Worm (Caenorhabditis elegans): ENCODE data around the gene nekl-3.

nekl-3 gene

DNA sequence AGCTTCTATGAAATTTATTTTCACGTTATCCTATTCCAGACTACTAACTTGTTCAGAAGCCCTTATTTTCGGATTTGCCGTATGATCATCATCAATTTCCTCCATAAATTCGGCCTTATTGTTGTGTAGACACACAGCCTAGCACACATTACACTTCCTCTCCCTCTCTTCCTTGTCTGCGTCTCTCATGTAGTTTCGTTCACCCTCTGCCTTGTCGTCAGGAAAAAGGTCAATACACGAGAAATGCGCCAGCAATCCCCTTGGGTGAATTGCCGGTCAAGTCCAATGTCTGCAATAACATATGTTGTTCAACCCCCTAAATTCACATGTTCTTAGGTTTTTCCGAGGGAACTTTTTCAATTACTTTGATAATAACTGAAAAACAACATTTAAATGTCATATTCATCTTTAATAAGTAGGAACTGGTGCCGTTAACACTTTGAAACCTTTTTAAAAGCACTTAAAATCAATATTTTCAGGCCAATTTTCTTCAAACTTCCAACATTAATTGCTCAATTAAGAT lies 2.6 kb upstream of the nekl-3 start, which contains the start of gene F17E5.2 (continued):
- TF ChIP-seq let-526 (GFP tag; IDR thresholded peaks at IDR 0.05) (peak; percentile 47; the same call in 1 of the 2 replicates), attf-5 (GFP tag; optimal IDR thresholded peaks at IDR 0.05) (peak; percentile 86), ztf-26 (tag; optimal IDR thresholded peaks at IDR 0.05) (peak; percentile 77), ztf-22 (GFP tag; optimal IDR thresholded peaks at IDR 0.05) (peak; percentile 62), tbp1 (GFP tag; optimal IDR thresholded peaks at IDR 0.05) (peak; percentile 64), egl-44 (GFP tag; IDR thresholded peaks at IDR 0.05) (peak; percentile 63; the same call in 1 of the 2 replicates), egl-18 (GFP tag; IDR thresholded peaks at IDR 0.05) (0 out of 2 replicates have a peak, but pooled peaks have one; percentile 61), nhr-27 (tag; optimal IDR thresholded peaks at IDR 0.05) (no peak), nhr-80 (tag; optimal IDR thresholded peaks at IDR 0.05) (peak; percentile 94), cebp-1 (GFP tag; IDR thresholded peaks at IDR 0.05) (0 out of 2 replicates have a peak, but pooled peaks have one; percentile 10), cebp-1 (tag; optimal IDR thresholded peaks at IDR 0.05) (no peak), let-607 (tag; optimal IDR thresholded peaks at IDR 0.05) (peak; percentile 67 to 72), atf-7 (tag; optimal IDR thresholded peaks at IDR 0.05) (peak; percentile 19), him-1 (tag; optimal IDR thresholded peaks at IDR 0.05) (no peak), pha-4 (tag; optimal IDR thresholded peaks at IDR 0.05) (peak; percentile 27)

DNA sequence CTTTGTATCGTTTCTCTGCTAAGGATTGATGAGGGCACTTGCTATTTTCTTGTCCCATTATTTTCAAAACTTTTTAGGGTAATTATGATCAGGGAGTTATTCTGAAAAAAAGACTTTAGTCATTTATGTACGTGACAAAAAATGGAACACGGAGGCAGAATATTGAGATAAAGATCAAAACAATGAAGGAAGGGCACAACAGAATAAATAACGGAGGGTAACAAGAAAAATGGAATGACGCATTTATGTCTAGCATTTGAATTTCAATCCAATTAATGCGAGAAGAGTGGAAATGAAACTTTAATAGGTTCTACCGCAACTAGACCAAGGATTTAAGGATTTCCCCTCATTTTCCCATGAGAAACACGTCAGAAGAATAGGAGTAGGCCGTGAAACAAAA lies 13.0 kb downstream of the nekl-3 start, which contains the start of gene glb-13:
Gene glb-13, minus strand, starts transcription at position 101 of the 400 bp plus-strand sequence.
- TF ChIP-seq attf-3 (GFP tag; conservative IDR thresholded peaks at IDR 0.05) (no peak), F57C9.4 (tag; optimal IDR thresholded peaks at IDR 0.05) (no peak), mcd-1 (GFP tag; IDR thresholded peaks at IDR 0.05) (no peak), unc-130 (GFP tag; optimal IDR thresholded peaks at IDR 0.05) (no peak), atf-7 (tag; optimal IDR thresholded peaks at IDR 0.05) (no peak), Y95B8A.8 (GFP tag; IDR thresholded peaks at IDR 0.05) (no peak), ztf-26 (tag; optimal IDR thresholded peaks at IDR 0.05) (no peak), madf-6 (GFP tag; IDR thresholded peaks at IDR 0.05) (no peak), C17E4.6 (GFP tag; IDR thresholded peaks at IDR 0.05) (no peak), T07F8.4 (tag; optimal IDR thresholded peaks at IDR 0.05) (no peak)

ce11 chrX:12375783-12376182 lies 15.5 kb downstream of the nekl-3 start:
- no peak for TF ChIP-seq cebp-1 (GFP tag; IDR thresholded peaks at IDR 0.05)
- no peak for TF ChIP-seq cebp-1 (tag; optimal IDR thresholded peaks at IDR 0.05)

DNA sequence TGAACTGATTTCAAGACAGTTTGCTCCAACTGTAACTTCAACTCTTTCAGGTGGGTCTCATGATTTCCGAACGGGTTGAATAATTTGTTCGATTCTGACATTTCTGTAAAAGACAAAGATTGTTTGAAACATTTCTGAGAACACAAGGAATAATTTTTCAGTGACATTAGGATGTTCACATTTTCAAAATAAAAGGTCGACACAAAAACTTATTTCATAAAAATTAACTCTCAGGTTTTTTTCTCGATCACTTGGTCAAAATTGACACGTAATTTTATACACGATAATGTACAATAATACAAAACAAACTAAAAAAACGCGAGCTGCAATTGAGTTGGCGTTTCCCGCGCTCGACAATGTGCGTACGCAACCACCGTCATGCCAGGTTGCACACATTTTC lies 20.0 kb downstream of the nekl-3 start, which contains the start of gene rif-1.2:
Gene rif-1.2, minus strand, starts transcription at position 101 of the 400 bp plus-strand sequence.
- TF ChIP-seq hmg-1.2 (GFP tag; IDR thresholded peaks at IDR 0.05) (no peak), snpc-4 (GFP tag; optimal IDR thresholded peaks at IDR 0.05) (no peak), snpc-4 (tag; optimal IDR thresholded peaks at IDR 0.05) (no peak), attf-5 (GFP tag; optimal IDR thresholded peaks at IDR 0.05) (no peak), F33H1.4 (GFP tag; IDR thresholded peaks at IDR 0.05) (no peak), lsy-27 (tag; optimal IDR thresholded peaks at IDR 0.05; ENCODE audit: borderline replicate concordance, insufficient read depth) (no peak)

DNA sequence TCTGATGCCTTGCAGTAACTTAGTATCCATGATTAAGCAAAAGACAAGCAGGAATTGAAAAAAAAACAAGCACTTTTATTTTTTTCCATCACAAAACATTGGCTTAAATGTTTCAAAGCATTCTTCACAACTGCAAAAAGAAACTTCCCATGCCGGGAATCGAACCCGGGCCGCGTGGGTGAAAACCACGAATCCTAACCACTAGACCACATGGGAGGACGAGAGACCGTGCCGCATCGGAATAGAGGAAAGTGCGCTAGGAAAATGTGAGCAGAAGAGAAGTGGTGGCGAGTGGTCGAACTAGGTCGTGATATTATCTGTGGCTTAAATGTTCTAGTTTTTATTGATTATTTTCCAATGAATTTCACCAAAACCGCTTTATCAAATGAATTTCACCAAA lies 23.8 kb downstream of the nekl-3 start:
- TF ChIP-seq attf-5 (GFP tag; optimal IDR thresholded peaks at IDR 0.05) (peak; percentile 28), pha-4 (tag; optimal IDR thresholded peaks at IDR 0.05) (no peak), D2030.7 (GFP tag; IDR thresholded peaks at IDR 0.05) (peak; percentile 83), madf-8 (GFP tag; conservative IDR thresholded peaks at IDR 0.05) (no peak), snpc-1.3 (tag; optimal IDR thresholded peaks at IDR 0.05; ENCODE audit: insufficient read depth) (peak; percentile 59), lin-26 (GFP tag; IDR thresholded peaks at IDR 0.05) (peak; percentile 86), madf-3 (GFP tag; IDR thresholded peaks at IDR 0.05) (no peak), K11D2.4 (GFP tag; IDR thresholded peaks at IDR 0.05) (0 out of 2 replicates have a peak, but pooled peaks have one; percentile 20), madf-10 (tag; optimal IDR thresholded peaks at IDR 0.05) (peak; percentile 67), ztf-25 (GFP tag; IDR thresholded peaks at IDR 0.05) (0 out of 2 replicates have a peak, but pooled peaks have one; percentile 46), rcor-1 (GFP tag; IDR thresholded peaks at IDR 0.05) (peak; percentile 77), ets-4 (GFP tag; optimal IDR thresholded peaks at IDR 0.05) (no peak), attf-3 (GFP tag; conservative IDR thresholded peaks at IDR 0.05) (0 out of 2 replicates have a peak, but pooled peaks have one; percentile 35), pbrm-1 (GFP tag; IDR thresholded peaks at IDR 0.05) (peak; percentile 78; the same call in 1 of the 2 replicates), somi-1 (GFP tag; optimal IDR thresholded peaks at IDR 0.05) (peak; percentile 31), cebp-1 (GFP tag; IDR thresholded peaks at IDR 0.05) (0 out of 2 replicates have a peak, but pooled peaks have one; percentile 45), cebp-1 (tag; optimal IDR thresholded peaks at IDR 0.05) (no peak)
